Worm (Caenorhabditis elegans): ENCODE measurements around the gene nrf-5.
A peak's percentile ranks its signal among the peaks of the same experiment; 100 is the strongest.

The nrf-5 gene

DNA sequence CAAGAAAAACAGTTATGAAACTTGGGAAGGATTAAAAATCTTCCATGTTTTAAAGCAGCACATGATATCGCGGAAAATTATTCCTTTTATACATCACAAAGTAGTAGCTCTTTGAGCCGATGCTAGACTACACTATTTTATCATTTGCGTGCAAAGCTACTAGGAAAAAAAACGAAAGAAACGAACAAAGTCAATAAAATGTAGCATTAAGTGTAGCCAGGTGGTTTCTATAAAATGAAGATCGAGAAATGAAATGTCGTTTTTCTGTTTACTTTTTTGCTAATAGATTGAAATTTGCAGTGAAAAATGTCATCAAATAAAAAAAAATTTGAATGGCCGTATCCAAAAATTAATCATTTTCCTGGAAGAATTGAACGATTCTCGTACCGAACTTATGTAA, 44.8 kb downstream of the nrf-5 start, which contains the start of gene cpt-5:
cpt-5 (plus strand) TSS at position 301 of the 400 bp plus-strand sequence.
- TF ChIP-seq mef-2 (tag; optimal IDR thresholded peaks at IDR 0.05) (no peak), lin-39 (tag; optimal IDR thresholded peaks at IDR 0.05) (no peak), snu-23 (GFP tag; optimal IDR thresholded peaks at IDR 0.05) (no peak), nhr-237 (tag; optimal IDR thresholded peaks at IDR 0.05) (no peak), efl-1 (optimal IDR thresholded peaks at IDR 0.05) (no peak), efl-1 (GFP tag; optimal IDR thresholded peaks at IDR 0.05 in 1 of 2) (no peak), dsc-1 (tag; optimal IDR thresholded peaks at IDR 0.05) (no peak), ztf-4 (tag; optimal IDR thresholded peaks at IDR 0.05) (no peak)

DNA sequence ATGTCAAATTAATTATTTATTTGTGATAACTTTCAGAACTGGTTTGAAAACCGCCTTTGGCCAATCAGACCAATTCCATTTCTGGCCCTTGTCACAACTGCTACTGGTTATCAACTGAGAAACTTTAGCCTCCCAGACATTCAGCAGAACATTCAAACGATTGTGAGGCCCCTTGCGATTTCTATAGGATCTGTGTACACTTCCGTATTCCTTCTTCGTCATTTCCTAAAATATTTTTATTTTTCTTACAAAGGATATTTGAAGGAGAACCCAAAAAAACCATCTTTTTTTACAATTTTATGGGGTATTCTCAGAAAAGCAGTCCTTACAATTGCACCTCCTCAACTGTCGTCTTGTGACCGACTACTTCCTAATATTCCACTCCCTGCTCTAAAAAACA, 45.3 kb downstream of the nrf-5 start:
- TF ChIP-seq nhr-85 (tag) (peak; percentile 1), dsc-1 (tag; optimal IDR thresholded peaks at IDR 0.05) (no peak)

DNA sequence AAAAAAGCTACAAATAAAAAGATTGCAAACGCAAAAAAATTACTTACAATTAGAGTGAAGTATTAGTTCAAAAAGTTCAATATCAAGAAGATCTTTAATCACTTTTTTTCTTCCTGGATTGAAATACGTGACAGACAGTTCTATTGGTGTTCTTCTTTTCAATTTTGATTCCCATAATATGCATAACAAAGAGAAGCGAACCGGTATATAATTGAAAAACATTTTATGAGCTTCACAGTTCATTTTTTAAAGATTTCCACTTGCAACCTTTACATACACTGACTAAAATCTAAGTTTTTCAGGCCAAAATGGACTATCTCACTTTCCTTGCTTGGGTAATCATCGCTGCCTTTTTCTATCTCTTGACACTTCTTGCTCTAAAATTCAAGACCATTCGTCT, 48.5 kb downstream of the nrf-5 start, which contains the start of gene T22G5.1:
T22G5.1 (plus strand) TSS at position 301 of the 400 bp plus-strand sequence.
- no peak for TF ChIP-seq unc-62 (GFP tag; optimal IDR thresholded peaks at IDR 0.05)
- TF ChIP-seq nhr-19 (GFP tag; conservative IDR thresholded peaks at IDR 0.05) = no peak
- TF ChIP-seq F16B12.6 (tag; optimal IDR thresholded peaks at IDR 0.05) = no peak
- no peak for TF ChIP-seq unc-98 (GFP tag; IDR thresholded peaks at IDR 0.05)
- no peak for TF ChIP-seq egl-27 (tag; optimal IDR thresholded peaks at IDR 0.05)
- TF ChIP-seq C04F5.9 (tag; optimal IDR thresholded peaks at IDR 0.05) = no peak
- no peak for TF ChIP-seq lir-3 (tag; optimal IDR thresholded peaks at IDR 0.05; ENCODE audit: poor library complexity)
- no peak for TF ChIP-seq nhr-12 (tag; optimal IDR thresholded peaks at IDR 0.05)
- TF ChIP-seq sox-4 (tag; optimal IDR thresholded peaks at IDR 0.05) = no peak
- TF ChIP-seq tbx-2 (tag; optimal IDR thresholded peaks at IDR 0.05) = no peak
- TF ChIP-seq zag-1 (tag; optimal IDR thresholded peaks at IDR 0.05) = no peak
- no peak for TF ChIP-seq dpl-1 (GFP tag; optimal IDR thresholded peaks at IDR 0.05)
- no peak for TF ChIP-seq ceh-82 (tag; optimal IDR thresholded peaks at IDR 0.05)
- TF ChIP-seq hlh-4 (tag; optimal IDR thresholded peaks at IDR 0.05) = no peak
- no peak for TF ChIP-seq nhr-71 (tag; optimal IDR thresholded peaks at IDR 0.05)
- TF ChIP-seq hpl-2 (GFP tag; optimal IDR thresholded peaks at IDR 0.05) = no peak
- TF ChIP-seq aly-2 (tag; optimal IDR thresholded peaks at IDR 0.05) = no peak
- no peak for TF ChIP-seq nhr-85 (tag)

DNA sequence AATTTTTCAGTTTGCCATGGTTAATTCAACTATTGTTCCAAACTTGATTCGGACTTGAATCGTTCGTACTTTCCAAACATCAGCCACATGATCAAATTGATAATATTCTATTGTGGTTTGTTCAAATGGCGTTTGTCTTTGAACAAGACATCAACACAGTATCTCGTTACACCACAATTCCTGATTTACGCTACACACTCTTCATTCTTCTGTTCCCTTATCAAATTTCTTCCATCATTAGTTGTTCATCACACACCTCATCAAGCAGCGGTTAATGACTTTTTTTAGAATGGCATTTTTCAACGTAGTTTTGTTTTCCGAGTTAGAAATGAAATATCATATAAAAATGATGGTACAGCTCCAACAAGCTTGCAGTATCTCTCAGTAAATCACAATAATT, 50.2 kb downstream of the nrf-5 start:
- TF ChIP-seq nhr-71 (tag; optimal IDR thresholded peaks at IDR 0.05) (peak; percentile 26), pqm-1 (tag; optimal IDR thresholded peaks at IDR 0.05) (no peak), dpl-1 (GFP tag; optimal IDR thresholded peaks at IDR 0.05) (peak in 1 of 3 experiments; percentile 35), egl-13 (tag; optimal IDR thresholded peaks at IDR 0.05) (no peak), elt-3 (tag; optimal IDR thresholded peaks at IDR 0.05) (peak in 3 of 6 experiments; percentile 24 to 59 (median 31)), ceh-90 (tag; optimal IDR thresholded peaks at IDR 0.05) (no peak), blmp-1 (tag; optimal IDR thresholded peaks at IDR 0.05) (peak; percentile 48), aha-1 (tag; optimal IDR thresholded peaks at IDR 0.05) (no peak), ceh-8 (GFP tag; optimal IDR thresholded peaks at IDR 0.05) (no peak), Y116A8C.19 (tag; optimal IDR thresholded peaks at IDR 0.05; ENCODE audit: borderline replicate concordance) (no peak), tlp-1 (tag; optimal IDR thresholded peaks at IDR 0.05) (no peak), tbx-2 (tag; optimal IDR thresholded peaks at IDR 0.05) (no peak), lin-14 (GFP tag; optimal IDR thresholded peaks at IDR 0.05) (peak; percentile 46), lin-35 (GFP tag; optimal IDR thresholded peaks at IDR 0.05) (peak in 1 of 2 experiments; percentile 20), snu-23 (GFP tag; optimal IDR thresholded peaks at IDR 0.05) (peak; percentile 7), nhr-90 (tag; optimal IDR thresholded peaks at IDR 0.05; ENCODE audit: poor library complexity) (no peak), vab-15 (tag; optimal IDR thresholded peaks at IDR 0.05) (no peak), lin-39 (tag; optimal IDR thresholded peaks at IDR 0.05) (no peak), dsc-1 (tag; optimal IDR thresholded peaks at IDR 0.05) (no peak), alr-1 (tag; optimal IDR thresholded peaks at IDR 0.05; ENCODE audit: borderline replicate concordance) (no peak), efl-1 (optimal IDR thresholded peaks at IDR 0.05) (no peak), efl-1 (GFP tag; optimal IDR thresholded peaks at IDR 0.05 in 1 of 2) (no peak), ztf-11 (tag; optimal IDR thresholded peaks at IDR 0.05) (no peak), ceh-82 (tag; optimal IDR thresholded peaks at IDR 0.05) (no peak), mdl-1 (tag; optimal IDR thresholded peaks at IDR 0.05) (peak in 1 of 2 experiments; percentile 13), fos-1 (tag; optimal IDR thresholded peaks at IDR 0.05) (no peak), pag-3 (tag; optimal IDR thresholded peaks at IDR 0.05; ENCODE audit: borderline replicate concordance, insufficient read depth) (peak; percentile 42), ztf-4 (tag; optimal IDR thresholded peaks at IDR 0.05) (no peak), nhr-19 (GFP tag; conservative IDR thresholded peaks at IDR 0.05) (no peak), nhr-76 (tag; optimal IDR thresholded peaks at IDR 0.05) (no peak), isw-1 (GFP tag; IDR thresholded peaks at IDR 0.05) (no peak), ama-1 (optimal IDR thresholded peaks at IDR 0.05) (no peak)

All from whole organism, L1 larva.